Worm (Caenorhabditis elegans) whole organism, late embryonic: ENCODE data around the gene lelo-2.

ENCODE experiments used
- ama-1 ChIP-seq: fragments of 150-350 bp; optimal IDR thresholded peaks from 2 replicates; lab custom pipeline; 2014
- ceh-9 ChIP-seq: sonication (generic microtip); optimal IDR thresholded peaks from 2 replicates; lab custom pipeline; 2016; ENCODE audit warnings: mild to moderate bottlenecking, missing genetic modification characterization, inconsistent platforms, missing compliant biosample characterization
- hlh-8 ChIP-seq: sonication (generic microtip); optimal IDR thresholded peaks from 2 replicates; lab custom pipeline; 2016; ENCODE audit warnings: missing genotype, missing genetic modification characterization, missing compliant biosample characterization
- nhr-11 ChIP-seq: fragments of 150-350 bp; optimal IDR thresholded peaks from 2 replicates; lab custom pipeline; 2014; ENCODE audit warnings: missing biosample characterization, missing genetic modification characterization
- pha-2 ChIP-seq: sonication (generic microtip); optimal IDR thresholded peaks from 2 replicates; lab custom pipeline; 2017; ENCODE audit warnings: mild to moderate bottlenecking, missing genetic modification characterization, missing compliant biosample characterization

- no peak for TF ChIP-seq ceh-9 (tag; lab: Kevin White, UChicago)
- no peak for TF ChIP-seq pha-2 (tag; lab: Kevin White, UChicago)
- no peak for TF ChIP-seq nhr-11
- TF ChIP-seq hlh-8 (tag; lab: Kevin White, UChicago) = no peak
- no peak for TF ChIP-seq ama-1 (lab: Kevin White, UChicago)
These were observed 1.4 kb upstream of the lelo-2 start for ce11 chrIII:1428448-1428847.
